Fruit fly (Drosophila melanogaster) whole organism, embryonic: Measurements from ENCODE around the gene CG31125.

ENCODE experiments used
- Atf-2 ChIP-seq: fragments of 200-800 bp; sonication (Bioruptor generic); optimal IDR thresholded peaks from 2 replicates; lab custom pipeline; 2016; ENCODE audit warnings: missing biosample characterization, missing genetic modification characterization
- Bgb ChIP-seq: fragments of 200-800 bp; sonication (Bioruptor generic); IDR thresholded peaks from 2 replicates; pipeline ENCODE4 v1.3.6; 2022; ENCODE audit warnings: missing biosample characterization, missing genetic modification characterization; ENCODE audit not compliant: partially characterized antibody
- BtbVII ChIP-seq: fragments of 200-800 bp; sonication (Bioruptor generic); optimal IDR thresholded peaks from 3 replicates; lab custom pipeline; 2017; ENCODE audit warnings: missing biosample characterization, mild to moderate bottlenecking, missing genetic modification characterization
- CG11085 ChIP-seq: fragments of 200-800 bp; sonication (Bioruptor generic); IDR thresholded peaks from 2 replicates; pipeline ENCODE4 v1.3.6; 2022; ENCODE audit warnings: missing biosample characterization, missing genetic modification characterization
- CG13287 ChIP-seq: fragments of 200-800 bp; sonication (Bioruptor generic); IDR thresholded peaks from 2 replicates; pipeline ENCODE4 v1.3.6; 2022; ENCODE audit warnings: missing biosample characterization, missing genetic modification characterization; ENCODE audit not compliant: partially characterized antibody
- CG13894 ChIP-seq: fragments of 200-800 bp; sonication (Bioruptor generic); optimal IDR thresholded peaks from 3 replicates; lab custom pipeline; 2018; ENCODE audit warnings: missing biosample characterization, mild to moderate bottlenecking, missing genetic modification characterization, moderate library complexity
- CG14710 ChIP-seq: fragments of 200-800 bp; sonication (Bioruptor generic); optimal IDR thresholded peaks from 3 replicates; lab custom pipeline; 2019; ENCODE audit warnings: missing biosample characterization, mild to moderate bottlenecking, missing genetic modification characterization, moderate library complexity
- CG1529 ChIP-seq: fragments of 200-800 bp; sonication (Bioruptor generic); optimal IDR thresholded peaks from 3 replicates; lab custom pipeline; 2018; ENCODE audit warnings: missing biosample characterization, missing genetic modification characterization
- CG3281 ChIP-seq: fragments of 200-800 bp; sonication (Bioruptor generic); optimal IDR thresholded peaks from 3 replicates; lab custom pipeline; 2017; ENCODE audit warnings: missing biosample characterization, mild to moderate bottlenecking, missing genetic modification characterization
- CG34422 ChIP-seq: fragments of 200-800 bp; sonication (Bioruptor generic); IDR thresholded peaks from 3 replicates; pipeline ENCODE4 v1.3.6; 2022; ENCODE audit warnings: missing biosample characterization, missing genetic modification characterization
- CG4360 ChIP-seq: fragments of 200-800 bp; sonication (Bioruptor generic); IDR thresholded peaks from 2 replicates; pipeline ENCODE4 v1.3.6; 2022; ENCODE audit warnings: missing biosample characterization, missing genetic modification characterization
- CG4707 ChIP-seq: fragments of 200-800 bp; sonication (Bioruptor generic); optimal IDR thresholded peaks from 2 replicates; lab custom pipeline; 2018; ENCODE audit warnings: missing biosample characterization, mild to moderate bottlenecking, missing genetic modification characterization, moderate library complexity
- CG6175 ChIP-seq: fragments of 200-800 bp; sonication (Bioruptor generic); IDR thresholded peaks from 3 replicates; pipeline ENCODE4 v1.3.6; 2022; ENCODE audit warnings: missing biosample characterization, missing genetic modification characterization
- CG8478 ChIP-seq: fragments of >200 bp; optimal IDR thresholded peaks from 2 replicates; lab custom pipeline; 2018
- CG9797 ChIP-seq: fragments of 200-800 bp; sonication (Bioruptor generic); optimal IDR thresholded peaks from 3 replicates; lab custom pipeline; 2018; ENCODE audit warnings: missing biosample characterization, mild to moderate bottlenecking, missing genetic modification characterization
- CHES-1-like ChIP-seq: fragments of 200-800 bp; sonication (Bioruptor generic); optimal IDR thresholded peaks from 2 replicates; lab custom pipeline; 2016; ENCODE audit warnings: missing biosample characterization, missing genetic modification characterization
- Doc3 ChIP-seq: fragments of 200-800 bp; sonication (Bioruptor generic); IDR thresholded peaks from 3 replicates; pipeline ENCODE4 v1.3.6; 2022; ENCODE audit warnings: missing biosample characterization, missing genetic modification characterization; ENCODE audit not compliant: partially characterized antibody
- Drgx ChIP-seq: fragments of 200-800 bp; sonication (Bioruptor generic); IDR thresholded peaks from 2 replicates; pipeline ENCODE4 v1.3.6; 2022; ENCODE audit warnings: missing biosample characterization, missing genetic modification characterization
- E2f1 ChIP-seq: fragments of 200-800 bp; sonication (Bioruptor generic); IDR thresholded peaks from 2 replicates; pipeline ENCODE4 v1.3.6; 2022; ENCODE audit warnings: missing biosample characterization, missing genetic modification characterization
- Gsc ChIP-seq: fragments of 200-800 bp; sonication (Bioruptor generic); IDR thresholded peaks from 2 replicates; pipeline ENCODE4 v1.3.6; 2022; ENCODE audit warnings: missing biosample characterization, missing genetic modification characterization
- HmgZ ChIP-seq: fragments of 200-800 bp; sonication (Bioruptor generic); optimal IDR thresholded peaks from 2 replicates; lab custom pipeline; 2018; ENCODE audit warnings: missing biosample characterization, mild to moderate bottlenecking, missing genetic modification characterization
- MESR4 ChIP-seq: fragments of 200-800 bp; sonication (Bioruptor generic); optimal IDR thresholded peaks from 2 replicates; lab custom pipeline; 2018; ENCODE audit warnings: missing biosample characterization, mild to moderate bottlenecking, missing genetic modification characterization, moderate library complexity
- Max ChIP-seq: fragments of 200-800 bp; sonication (Bioruptor generic); optimal IDR thresholded peaks from 2 replicates; lab custom pipeline; 2016; ENCODE audit warnings: missing biosample characterization, mild to moderate bottlenecking, missing genetic modification characterization
- Med ChIP-seq: fragments of 200-800 bp; sonication (Bioruptor generic); peaks from one replicate; lab custom pipeline; 2016; ENCODE audit warnings: missing biosample characterization, missing genetic modification characterization, mild to moderate bottlenecking, inconsistent platforms, moderate library complexity
- NC2β ChIP-seq: fragments of 200-800 bp; sonication (Bioruptor generic); optimal IDR thresholded peaks from 2 replicates; lab custom pipeline; 2016; ENCODE audit warnings: missing biosample characterization, missing genetic modification characterization
- NFAT ChIP-seq: fragments of 200-800 bp; sonication (Bioruptor generic); IDR thresholded peaks from 2 replicates; pipeline ENCODE4 v1.3.6; 2022; ENCODE audit warnings: missing biosample characterization, missing genetic modification characterization
- Nf-YB ChIP-seq: fragments of 200-800 bp; sonication (Bioruptor generic); optimal IDR thresholded peaks from 3 replicates; lab custom pipeline; 2019; ENCODE audit warnings: missing biosample characterization, mild to moderate bottlenecking, missing genetic modification characterization, moderate library complexity
- Optix ChIP-seq: fragments of 200-800 bp; sonication (Bioruptor generic); IDR thresholded peaks from 3 replicates; pipeline ENCODE4 v1.3.6; 2022; ENCODE audit warnings: missing biosample characterization, missing genetic modification characterization
- Rx ChIP-seq: fragments of 200-800 bp; sonication (Bioruptor generic); IDR thresholded peaks from 2 replicates; pipeline ENCODE4 v1.3.6; 2022; ENCODE audit warnings: missing biosample characterization, missing genetic modification characterization
- Sry-δ ChIP-seq: fragments of 200-800 bp; sonication (Bioruptor generic); optimal IDR thresholded peaks from 2 replicates; lab custom pipeline; 2016; ENCODE audit warnings: missing biosample characterization, missing genetic modification characterization
- abd-A ChIP-seq: fragments of 200-800 bp; sonication (Bioruptor generic); optimal IDR thresholded peaks from 3 replicates; lab custom pipeline; 2019; ENCODE audit warnings: missing biosample characterization, mild to moderate bottlenecking, missing genetic modification characterization, moderate library complexity
- cg ChIP-seq: fragments of 200-800 bp; sonication (Bioruptor generic); optimal IDR thresholded peaks from 3 replicates; lab custom pipeline; 2019; ENCODE audit warnings: missing biosample characterization, mild to moderate bottlenecking, missing genetic modification characterization, moderate library complexity
- crp ChIP-seq, 2 experiments: fragments of 200-800 bp; sonication (Bioruptor generic); optimal IDR thresholded peaks; 2 replicates in 1 of 2; 3 replicates in 1 of 2; lab custom pipeline; 2017; ENCODE audit warnings: missing biosample characterization in 2 of 2, missing genetic modification characterization in 2 of 2, mild to moderate bottlenecking in 1 of 2, moderate library complexity in 1 of 2
- dmrt11E ChIP-seq: fragments of 200-800 bp; sonication (Bioruptor generic); optimal IDR thresholded peaks from 3 replicates; lab custom pipeline; 2018; ENCODE audit warnings: missing biosample characterization, mild to moderate bottlenecking, missing genetic modification characterization, moderate library complexity
- ftz-f1 ChIP-seq: fragments of 200-800 bp; sonication (Bioruptor generic); optimal IDR thresholded peaks from 2 replicates; lab custom pipeline; 2016; ENCODE audit warnings: missing biosample characterization, missing genetic modification characterization
- gcm2 ChIP-seq: fragments of 200-800 bp; sonication (Bioruptor generic); optimal IDR thresholded peaks from 2 replicates; lab custom pipeline; 2016; ENCODE audit warnings: missing biosample characterization, missing genetic modification characterization
- grau ChIP-seq: fragments of 200-800 bp; optimal IDR thresholded peaks from 3 replicates; lab custom pipeline; 2019; ENCODE audit warnings: missing biosample characterization, mild to moderate bottlenecking, missing genetic modification characterization, moderate library complexity
- gt ChIP-seq: fragments of 200-800 bp; sonication (Bioruptor generic); IDR thresholded peaks from 2 replicates; pipeline ENCODE4 v1.3.6; 2022; ENCODE audit warnings: missing biosample characterization, missing genetic modification characterization
- insv ChIP-seq, 2 experiments: fragments of 200-800 bp; sonication (Bioruptor generic); optimal IDR thresholded peaks; 3 replicates each; lab custom pipeline; 2016 to 2018; ENCODE audit warnings: missing biosample characterization in 2 of 2, missing genetic modification characterization in 2 of 2
- jigr1 ChIP-seq: fragments of 200-800 bp; sonication (Bioruptor generic); IDR thresholded peaks from 3 replicates; pipeline ENCODE4 v1.3.6; 2022; ENCODE audit warnings: missing biosample characterization, missing genetic modification characterization
- oc ChIP-seq: fragments of 200-800 bp; sonication (Bioruptor generic); optimal IDR thresholded peaks from 2 replicates; lab custom pipeline; 2018; ENCODE audit warnings: missing biosample characterization, mild to moderate bottlenecking, missing genetic modification characterization, moderate library complexity
- p53 ChIP-seq: fragments of 200-800 bp; sonication (Bioruptor generic); optimal IDR thresholded peaks from 2 replicates; lab custom pipeline; 2016; ENCODE audit warnings: missing biosample characterization, missing genetic modification characterization
- pnt ChIP-seq: fragments of 200-800 bp; sonication (Bioruptor generic); optimal IDR thresholded peaks from 3 replicates; lab custom pipeline; 2016; ENCODE audit warnings: missing biosample characterization, missing genetic modification characterization
- pzg ChIP-seq: fragments of 200-800 bp; sonication (Bioruptor generic); optimal IDR thresholded peaks from 3 replicates; lab custom pipeline; 2018; ENCODE audit warnings: missing biosample characterization, mild to moderate bottlenecking, missing genetic modification characterization, moderate library complexity
- ro ChIP-seq: fragments of 200-800 bp; sonication (Bioruptor generic); IDR thresholded peaks from 2 replicates; pipeline ENCODE4 v1.3.6; 2022; ENCODE audit warnings: missing biosample characterization, missing genetic modification characterization
- schlank ChIP-seq: fragments of 200-800 bp; sonication (Bioruptor generic); optimal IDR thresholded peaks from 2 replicates; lab custom pipeline; 2018; ENCODE audit warnings: missing biosample characterization, mild to moderate bottlenecking, missing genetic modification characterization
- scrt ChIP-seq: fragments of 200-800 bp; sonication (Bioruptor generic); optimal IDR thresholded peaks from 2 replicates; lab custom pipeline; 2018; ENCODE audit warnings: missing biosample characterization, mild to moderate bottlenecking, missing genetic modification characterization, moderate library complexity
- sisA ChIP-seq: fragments of 200-800 bp; sonication (Bioruptor generic); IDR thresholded peaks from 2 replicates; pipeline ENCODE4 v1.3.6; 2022; ENCODE audit warnings: missing biosample characterization, missing genetic modification characterization
- slbo ChIP-seq: fragments of 200-800 bp; sonication (Bioruptor generic); IDR thresholded peaks from 2 replicates; pipeline ENCODE4 v1.3.6; 2022; ENCODE audit warnings: missing biosample characterization, missing genetic modification characterization

CG31125 gene

dm6 chr3R:24629877-24630808, 24.5 kb downstream of the CG31125 start, which contains the start of gene Wsck (continued):
- peak; percentile 36; the same call in 1 of the 2 replicates for TF ChIP-seq CG13287
- TF ChIP-seq sisA = no peak
- no peak for TF ChIP-seq abd-A (tag; lab: Kevin White, UChicago)
- TF ChIP-seq CG14710 = no peak
- TF ChIP-seq CG6175 = no peak
- TF ChIP-seq Bgb (GFP tag; lab: Robert Waterston, UW) = no peak; the same call in 1 of the 2 replicates
- TF ChIP-seq pnt = no peak
- TF ChIP-seq dmrt11E = no peak
- TF ChIP-seq Drgx (GFP tag; lab: Robert Waterston, UW) = no peak
- peak; percentile 74 for TF ChIP-seq CHES-1-like (GFP tag; lab: Kevin White, UChicago)
- TF ChIP-seq CG9797 = no peak
- TF ChIP-seq Doc3 (GFP tag; lab: Robert Waterston, UW) = no peak
- TF ChIP-seq cg (GFP tag; lab: Kevin White, UChicago) = peak; percentile 13
- TF ChIP-seq insv (GFP tag; optimal IDR thresholded peaks at IDR 0.05; lab: Kevin White, UChicago) = peak in 1 of 2 experiments; percentile 89
- peak; percentile 2 for TF ChIP-seq ftz-f1 (GFP tag; lab: Kevin White, UChicago)
- peak; percentile 47 for TF ChIP-seq HmgZ (tag; lab: Kevin White, UChicago)
- TF ChIP-seq p53 (GFP tag; lab: Kevin White, UChicago) = no peak
- TF ChIP-seq E2f1 (GFP tag; lab: Robert Waterston, UW) = no peak; the same call in 1 of the 2 replicates
- peak; percentile 86 for TF ChIP-seq oc (tag; lab: Kevin White, UChicago)
- peak; percentile 5 for TF ChIP-seq Sry-δ (GFP tag; lab: Kevin White, UChicago)
- no peak for TF ChIP-seq BtbVII (GFP tag; lab: Kevin White, UChicago)
- TF ChIP-seq NC2β = peak; percentile 20
- TF ChIP-seq Max = peak; percentile 23
- TF ChIP-seq Rx = no peak
- peak; percentile 20 for TF ChIP-seq MESR4 (GFP tag; lab: Kevin White, UChicago)
- no peak for TF ChIP-seq CG4707 (GFP tag; lab: Kevin White, UChicago)
- peak; percentile 90 for TF ChIP-seq CG4360 (GFP tag; lab: Robert Waterston, UW)
- TF ChIP-seq ro = no peak
- TF ChIP-seq CG34422 (GFP tag; lab: Robert Waterston, UW) = peak; percentile 73; the same call in 2 of the 3 replicates
- TF ChIP-seq CG3281 (GFP tag; lab: Kevin White, UChicago) = peak; percentile 21
- peak; percentile 28 for TF ChIP-seq scrt
- TF ChIP-seq NFAT (GFP tag; lab: Robert Waterston, UW) = 0 out of 2 replicates have a peak, but pooled peaks have one; percentile 9
- TF ChIP-seq CG11085 (GFP tag; lab: Robert Waterston, UW) = no peak
- peak; percentile 96 for TF ChIP-seq CG8478
- TF ChIP-seq grau (tag; lab: Kevin White, UChicago) = no peak
- peak; percentile 79 for TF ChIP-seq Med (GFP tag; lab: Kevin White, UChicago)
- TF ChIP-seq Gsc (GFP tag; lab: Robert Waterston, UW) = no peak
- TF ChIP-seq gcm2 (GFP tag; lab: Kevin White, UChicago) = no peak
- peak in 1 of 2 experiments; percentile 24 for TF ChIP-seq crp (GFP tag; optimal IDR thresholded peaks at IDR 0.05; lab: Kevin White, UChicago)
- TF ChIP-seq CG1529 = no peak
- no peak for TF ChIP-seq Atf-2 (GFP tag; lab: Kevin White, UChicago)
- TF ChIP-seq CG13894 (tag; lab: Kevin White, UChicago) = no peak
- TF ChIP-seq jigr1 (GFP tag; lab: Robert Waterston, UW) = no peak
- no peak for TF ChIP-seq schlank (tag; lab: Kevin White, UChicago)
- TF ChIP-seq Nf-YB (GFP tag; lab: Kevin White, UChicago) = peak; percentile 53
- TF ChIP-seq pzg (GFP tag; lab: Kevin White, UChicago) = peak; percentile 45
- no peak for TF ChIP-seq gt (GFP tag; lab: Robert Waterston, UW)
- no peak for TF ChIP-seq Optix (GFP tag; lab: Robert Waterston, UW)
- TF ChIP-seq slbo (GFP tag; lab: Robert Waterston, UW) = 0 out of 2 replicates have a peak, but pooled peaks have one; percentile 11
